Worm (Caenorhabditis elegans) whole organism, late embryonic: ENCODE measurements around the gene hrpl-1.

Experiments used
- C08G9.2 ChIP-seq: sonication (generic microtip); optimal IDR thresholded peaks from 2 replicates; lab custom pipeline; 2016; ENCODE audit warnings: mild to moderate bottlenecking, missing genetic modification characterization, moderate library complexity, missing compliant biosample characterization
- K09A11.1 ChIP-seq: sonication (generic microtip); optimal IDR thresholded peaks from 2 replicates; lab custom pipeline; 2017; ENCODE audit warnings: antibody characterized with exemption, mild to moderate bottlenecking, missing genetic modification characterization, missing compliant biosample characterization; ENCODE audit not compliant: insufficient read depth
- T23F11.4 ChIP-seq: fragments of 200-800 bp; sonication (Bioruptor generic); optimal IDR thresholded peaks from 2 replicates; lab custom pipeline; 2018; ENCODE audit warnings: mild to moderate bottlenecking, missing genetic modification characterization, missing compliant biosample characterization
- ama-1 ChIP-seq: fragments of 150-350 bp; optimal IDR thresholded peaks from 2 replicates; lab custom pipeline; 2014
- ceh-14 ChIP-seq: sonication (generic microtip); optimal IDR thresholded peaks from 2 replicates; lab custom pipeline; 2016; ENCODE audit warnings: missing genotype, missing genetic modification characterization, missing compliant biosample characterization
- ceh-18 ChIP-seq: sonication (generic microtip); optimal IDR thresholded peaks from 2 replicates; lab custom pipeline; 2016; ENCODE audit warnings: missing genetic modification characterization, missing compliant biosample characterization
- ceh-2 ChIP-seq: sonication (generic microtip); optimal IDR thresholded peaks from 2 replicates; lab custom pipeline; 2016; ENCODE audit warnings: missing genotype, missing genetic modification characterization, missing compliant biosample characterization
- ceh-22 ChIP-seq: sonication (generic microtip); optimal IDR thresholded peaks from 2 replicates; lab custom pipeline; 2017; ENCODE audit warnings: missing biosample characterization, missing genetic modification characterization
- ceh-24 ChIP-seq: sonication (generic microtip); optimal IDR thresholded peaks from 2 replicates; lab custom pipeline; 2016; ENCODE audit warnings: mild to moderate bottlenecking, missing genetic modification characterization, missing compliant biosample characterization
- ceh-30 ChIP-seq: fragments of 150-350 bp; optimal IDR thresholded peaks from 2 replicates; lab custom pipeline; 2014; ENCODE audit warnings: missing biosample characterization, missing genetic modification characterization
- ceh-31 ChIP-seq: sonication (generic microtip); optimal IDR thresholded peaks from 2 replicates; lab custom pipeline; 2016; ENCODE audit warnings: missing genetic modification characterization, missing compliant biosample characterization
- ceh-34 ChIP-seq: sonication (generic microtip); optimal IDR thresholded peaks from 2 replicates; lab custom pipeline; 2016; ENCODE audit warnings: mild to moderate bottlenecking, missing genetic modification characterization, missing compliant biosample characterization
- ceh-48 ChIP-seq: sonication (generic microtip); optimal IDR thresholded peaks from 2 replicates; lab custom pipeline; 2016; ENCODE audit warnings: missing genetic modification characterization, inconsistent platforms, missing compliant biosample characterization
- ceh-6 ChIP-seq: fragments of 200-800 bp; sonication (Bioruptor generic); optimal IDR thresholded peaks from 2 replicates; lab custom pipeline; 2018; ENCODE audit warnings: mild to moderate bottlenecking, missing genetic modification characterization, missing compliant biosample characterization
- che-1 ChIP-seq: sonication (generic microtip); optimal IDR thresholded peaks from 2 replicates; lab custom pipeline; 2016; ENCODE audit warnings: mild to moderate bottlenecking, missing genetic modification characterization, missing compliant biosample characterization
- dve-1 ChIP-seq: sonication (generic microtip); optimal IDR thresholded peaks from 2 replicates; lab custom pipeline; 2017; ENCODE audit warnings: antibody characterized with exemption, mild to moderate bottlenecking, missing genetic modification characterization, missing compliant biosample characterization
- elt-2 ChIP-seq: sonication (generic microtip); optimal IDR thresholded peaks from 2 replicates; lab custom pipeline; 2016; ENCODE audit warnings: missing genetic modification reagents, missing genetic modification characterization, missing compliant biosample characterization
- ets-4 ChIP-seq: sonication (generic microtip); optimal IDR thresholded peaks from 2 replicates; lab custom pipeline; 2016; ENCODE audit warnings: missing genetic modification characterization, missing compliant biosample characterization
- fax-1 ChIP-seq: sonication (generic microtip); optimal IDR thresholded peaks from 2 replicates; lab custom pipeline; 2016; ENCODE audit warnings: missing genotype, missing genetic modification characterization, missing compliant biosample characterization
- fkh-6 ChIP-seq: sonication (generic microtip); optimal IDR thresholded peaks from 2 replicates; lab custom pipeline; 2016; ENCODE audit warnings: missing genetic modification characterization, missing compliant biosample characterization
- gmeb-2 ChIP-seq: sonication (generic microtip); optimal IDR thresholded peaks from 2 replicates; lab custom pipeline; 2016; ENCODE audit warnings: missing genetic modification characterization, inconsistent platforms, missing compliant biosample characterization
- hlh-15 ChIP-seq: sonication (generic microtip); optimal IDR thresholded peaks from 2 replicates; lab custom pipeline; 2016; ENCODE audit warnings: missing genetic modification characterization, missing compliant biosample characterization
- hlh-30 ChIP-seq: sonication (generic microtip); optimal IDR thresholded peaks from 2 replicates; lab custom pipeline; 2017; ENCODE audit warnings: antibody characterized with exemption, missing genetic modification characterization, missing compliant biosample characterization; ENCODE audit not compliant: insufficient read depth
- hlh-6 ChIP-seq: sonication (generic microtip); optimal IDR thresholded peaks from 2 replicates; lab custom pipeline; 2016; ENCODE audit warnings: missing genotype, missing genetic modification characterization, missing compliant biosample characterization
- hlh-8 ChIP-seq: sonication (generic microtip); optimal IDR thresholded peaks from 2 replicates; lab custom pipeline; 2016; ENCODE audit warnings: missing genotype, missing genetic modification characterization, missing compliant biosample characterization
- lim-6 ChIP-seq: sonication (generic microtip); optimal IDR thresholded peaks from 2 replicates; lab custom pipeline; 2016; ENCODE audit warnings: missing genetic modification characterization, missing compliant biosample characterization
- lin-11 ChIP-seq: fragments of 200-800 bp; sonication (Bioruptor generic); optimal IDR thresholded peaks from 2 replicates; lab custom pipeline; 2018; ENCODE audit warnings: mild to moderate bottlenecking, missing genetic modification characterization, missing compliant biosample characterization
- madf-2 ChIP-seq: sonication (generic microtip); optimal IDR thresholded peaks from 2 replicates; lab custom pipeline; 2017; ENCODE audit warnings: missing genetic modification characterization, missing compliant biosample characterization
- nfya-1 ChIP-seq: sonication (generic microtip); optimal IDR thresholded peaks from 2 replicates; lab custom pipeline; 2017; ENCODE audit warnings: missing genetic modification characterization, mild to moderate bottlenecking, missing compliant biosample characterization, antibody characterized with exemption, moderate library complexity
- nhr-232 ChIP-seq: sonication (generic microtip); optimal IDR thresholded peaks from 2 replicates; lab custom pipeline; 2016; ENCODE audit warnings: missing genetic modification characterization, missing compliant biosample characterization
- npax-4 ChIP-seq: sonication (generic microtip); optimal IDR thresholded peaks from 2 replicates; lab custom pipeline; 2016; ENCODE audit warnings: missing genetic modification characterization, missing compliant biosample characterization
- pat-9 ChIP-seq: fragments of 200-800 bp; sonication (Bioruptor generic); optimal IDR thresholded peaks from 2 replicates; lab custom pipeline; 2018; ENCODE audit warnings: mild to moderate bottlenecking, missing genetic modification characterization, moderate library complexity, missing compliant biosample characterization
- pax-1 ChIP-seq: fragments of 150-350 bp; optimal IDR thresholded peaks from 2 replicates; lab custom pipeline; 2014; ENCODE audit warnings: missing biosample characterization, missing genetic modification characterization
- pha-4 ChIP-seq: fragments of 150-350 bp; optimal IDR thresholded peaks from 2 replicates; lab custom pipeline; 2018; ENCODE audit warnings: missing biosample characterization, missing genetic modification reagents, missing genetic modification characterization
- pqm-1 ChIP-seq: sonication (generic microtip); optimal IDR thresholded peaks from 2 replicates; lab custom pipeline; 2016; ENCODE audit warnings: missing genetic modification characterization, missing compliant biosample characterization
- pros-1 ChIP-seq: fragments of 150-350 bp; optimal IDR thresholded peaks from 2 replicates; lab custom pipeline; 2014; ENCODE audit warnings: missing biosample characterization, missing genetic modification reagents, missing genetic modification characterization
- rnt-1 ChIP-seq: sonication (generic microtip); optimal IDR thresholded peaks from 2 replicates; lab custom pipeline; 2016; ENCODE audit warnings: missing genetic modification characterization, missing compliant biosample characterization
- sdc-2 ChIP-seq: sonication (generic microtip); optimal IDR thresholded peaks from 2 replicates; lab custom pipeline; 2016; ENCODE audit warnings: missing genotype, missing genetic modification characterization, missing compliant biosample characterization
- syd-9 ChIP-seq: sonication (generic microtip); optimal IDR thresholded peaks from 2 replicates; lab custom pipeline; 2016; ENCODE audit warnings: mild to moderate bottlenecking, missing genetic modification characterization, moderate library complexity, missing compliant biosample characterization
- tbx-2 ChIP-seq: sonication (generic microtip); optimal IDR thresholded peaks from 2 replicates; lab custom pipeline; 2016; ENCODE audit warnings: missing genetic modification characterization, missing compliant biosample characterization
- unc-3 ChIP-seq, 2 experiments: fragments of 200-800 bp in 1 of 2; sonication (Bioruptor generic) in 1 of 2; sonication (generic microtip) in 1 of 2; conservative IDR thresholded peaks in 1 of 2; optimal IDR thresholded peaks in 1 of 2; 2 replicates each; pipeline versions ENCODE4 v1.3.6 to Lab custom; 2016 to 2022; ENCODE audit warnings: missing compliant biosample characterization in 2 of 2, missing genetic modification characterization in 2 of 2, missing genetic modification reagents in 1 of 2
- unc-42 ChIP-seq: sonication (generic microtip); optimal IDR thresholded peaks from 2 replicates; lab custom pipeline; 2016; ENCODE audit warnings: missing genotype, missing genetic modification characterization, missing compliant biosample characterization
- unc-55 ChIP-seq: sonication (generic microtip); optimal IDR thresholded peaks from 2 replicates; lab custom pipeline; 2017; ENCODE audit warnings: missing biosample characterization, missing genetic modification reagents, missing genetic modification characterization
- unc-86 ChIP-seq: sonication (generic microtip); optimal IDR thresholded peaks from 2 replicates; lab custom pipeline; 2016; ENCODE audit warnings: missing genetic modification characterization, missing compliant biosample characterization
- ztf-16 ChIP-seq: sonication (generic microtip); optimal IDR thresholded peaks from 2 replicates; lab custom pipeline; 2017; ENCODE audit warnings: missing genetic modification characterization, missing compliant biosample characterization

hrpl-1 gene

DNA sequence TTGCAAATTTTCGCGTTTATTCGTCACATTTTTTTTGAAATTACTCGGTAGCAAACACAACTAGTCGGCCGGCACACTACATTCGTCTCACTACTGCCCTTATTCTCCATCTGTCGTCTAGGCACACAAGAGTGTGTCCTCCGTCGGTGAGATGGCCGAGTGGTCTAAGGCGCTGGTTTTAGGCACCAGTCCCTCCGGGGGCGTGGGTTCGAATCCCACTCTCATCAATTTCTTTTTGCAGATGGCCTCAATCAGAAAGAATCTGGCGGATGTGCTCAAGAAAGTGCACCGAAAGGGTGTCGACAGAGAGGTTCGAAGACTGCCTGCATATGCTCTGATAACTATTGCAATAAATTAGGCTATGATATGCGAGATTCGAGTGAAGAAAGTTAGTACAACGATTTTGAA lies 45.5 kb upstream of the hrpl-1 start (continued):
- peak; percentile 64 for TF ChIP-seq nfya-1 (tag; lab: Kevin White, UChicago)
- TF ChIP-seq ceh-48 (tag; lab: Kevin White, UChicago) = peak; percentile 60
- peak; percentile 41 for TF ChIP-seq ama-1 (lab: Kevin White, UChicago)
- peak; percentile 40 for TF ChIP-seq npax-4
- peak; percentile 84 for TF ChIP-seq T23F11.4 (GFP tag; lab: Kevin White, UChicago)
- TF ChIP-seq sdc-2 (tag; lab: Kevin White, UChicago) = peak; percentile 72
- peak; percentile 29 for TF ChIP-seq ceh-24 (tag; lab: Kevin White, UChicago)
- TF ChIP-seq lim-6 (tag; lab: Kevin White, UChicago) = peak; percentile 37
- peak; percentile 91 for TF ChIP-seq ceh-6
- peak; percentile 75 for TF ChIP-seq che-1 (tag; lab: Kevin White, UChicago)
- TF ChIP-seq K09A11.1 (tag; lab: Kevin White, UChicago) = peak; percentile 50
- peak; percentile 68 for TF ChIP-seq fax-1 (tag; lab: Kevin White, UChicago)
- peak; percentile 64 for TF ChIP-seq dve-1 (tag; lab: Kevin White, UChicago)
- TF ChIP-seq C08G9.2 (tag; lab: Kevin White, UChicago) = peak; percentile 66
- TF ChIP-seq hlh-6 (tag; lab: Kevin White, UChicago) = peak; percentile 79
- TF ChIP-seq rnt-1 (tag; lab: Kevin White, UChicago) = peak; percentile 65

DNA sequence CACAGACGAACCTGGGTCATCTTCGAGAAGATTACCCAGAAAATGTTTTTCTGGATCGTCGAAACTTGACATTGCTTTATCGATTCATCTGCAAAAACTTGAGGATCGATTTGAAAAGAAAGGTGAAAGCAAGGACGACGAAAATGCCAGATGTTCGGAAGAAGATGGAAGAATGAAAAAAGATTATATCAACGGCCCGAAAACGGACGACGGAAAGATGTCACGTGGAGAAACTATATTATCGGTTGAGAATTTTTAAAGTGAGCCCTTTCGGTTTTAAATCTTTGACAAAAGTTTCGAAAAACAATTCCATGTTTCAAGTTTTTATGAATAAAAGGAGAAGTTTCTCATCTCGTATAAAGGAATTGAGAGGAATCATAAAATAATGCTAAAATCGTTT lies 40.3 kb upstream of the hrpl-1 start, which contains the start of gene dnj-5:
Gene dnj-5, minus strand, starts transcription at position 101 of the 400 bp plus-strand sequence.
- TF ChIP-seq ceh-34 (tag; lab: Kevin White, UChicago) (no peak), gmeb-2 (tag; lab: Kevin White, UChicago) (no peak), pha-4 (tag; lab: Kevin White, UChicago) (no peak), K09A11.1 (tag; lab: Kevin White, UChicago) (no peak), ceh-6 (no peak), syd-9 (tag; lab: Kevin White, UChicago) (no peak), unc-86 (tag; lab: Kevin White, UChicago) (no peak), ceh-31 (tag; lab: Kevin White, UChicago) (no peak), che-1 (tag; lab: Kevin White, UChicago) (no peak), ztf-16 (tag; lab: Kevin White, UChicago) (no peak), pat-9 (tag; lab: Kevin White, UChicago) (no peak), rnt-1 (tag; lab: Kevin White, UChicago) (no peak), madf-2 (tag; lab: Kevin White, UChicago) (no peak), hlh-30 (tag; lab: Kevin White, UChicago) (no peak), dve-1 (tag; lab: Kevin White, UChicago) (no peak), ceh-22 (tag; lab: Kevin White, UChicago) (no peak), ceh-18 (no peak), tbx-2 (tag; lab: Kevin White, UChicago) (no peak), unc-3 (GFP tag; conservative IDR thresholded peaks at IDR 0.05; lab: Robert Waterston, UW) (no peak), unc-3 (tag; optimal IDR thresholded peaks at IDR 0.05; lab: Kevin White, UChicago) (no peak)

DNA sequence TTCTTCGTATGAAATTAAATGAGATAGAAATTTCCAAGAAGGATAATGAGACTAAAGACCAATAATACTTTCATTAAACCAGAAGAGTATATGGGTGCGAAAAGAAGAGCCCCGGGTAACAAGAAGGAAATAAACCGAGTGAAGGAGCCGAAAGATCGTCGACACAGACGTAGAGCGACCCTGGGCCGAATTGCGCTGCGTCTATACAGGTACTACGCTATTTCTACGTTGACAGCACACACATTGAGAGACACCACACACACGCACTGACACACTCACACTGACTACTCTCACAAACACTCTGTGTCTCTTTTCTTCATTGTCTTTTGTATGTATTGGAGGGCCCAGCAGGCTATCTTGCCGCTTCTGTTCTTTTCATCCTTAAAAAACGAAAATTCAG lies 39.7 kb upstream of the hrpl-1 start:
- TF ChIP-seq pat-9 (tag; lab: Kevin White, UChicago) (no peak), K09A11.1 (tag; lab: Kevin White, UChicago) (peak; percentile 8), hlh-8 (peak; percentile 32), ceh-14 (tag; lab: Kevin White, UChicago) (peak; percentile 22), ceh-2 (tag; lab: Kevin White, UChicago) (peak; percentile 63), ceh-18 (peak; percentile 57), fkh-6 (no peak), ets-4 (tag; lab: Kevin White, UChicago) (no peak), ceh-30 (tag; lab: Kevin White, UChicago) (peak; percentile 15), pax-1 (tag; lab: Kevin White, UChicago) (no peak), unc-55 (GFP tag; lab: Kevin White, UChicago) (peak; percentile 63), hlh-6 (tag; lab: Kevin White, UChicago) (peak; percentile 17), hlh-15 (tag; lab: Kevin White, UChicago) (no peak), ceh-31 (tag; lab: Kevin White, UChicago) (peak; percentile 82), ceh-22 (tag; lab: Kevin White, UChicago) (no peak), unc-42 (tag; lab: Kevin White, UChicago) (peak; percentile 50), tbx-2 (tag; lab: Kevin White, UChicago) (peak; percentile 82), pros-1 (tag; lab: Kevin White, UChicago) (peak; percentile 25), ceh-34 (tag; lab: Kevin White, UChicago) (peak; percentile 67), C08G9.2 (tag; lab: Kevin White, UChicago) (no peak), lin-11 (tag; lab: Kevin White, UChicago) (peak; percentile 5), nhr-232 (tag; lab: Kevin White, UChicago) (peak; percentile 27), gmeb-2 (tag; lab: Kevin White, UChicago) (no peak), pqm-1 (tag; lab: Kevin White, UChicago) (no peak), fax-1 (tag; lab: Kevin White, UChicago) (peak; percentile 24), unc-86 (tag; lab: Kevin White, UChicago) (peak; percentile 21), rnt-1 (tag; lab: Kevin White, UChicago) (peak; percentile 41), ceh-24 (tag; lab: Kevin White, UChicago) (no peak), nfya-1 (tag; lab: Kevin White, UChicago) (peak; percentile 56), ceh-48 (tag; lab: Kevin White, UChicago) (peak; percentile 9), elt-2 (peak; percentile 53)
